Worm (Caenorhabditis elegans): Measurements from ENCODE around the gene chtl-1.

DNA sequence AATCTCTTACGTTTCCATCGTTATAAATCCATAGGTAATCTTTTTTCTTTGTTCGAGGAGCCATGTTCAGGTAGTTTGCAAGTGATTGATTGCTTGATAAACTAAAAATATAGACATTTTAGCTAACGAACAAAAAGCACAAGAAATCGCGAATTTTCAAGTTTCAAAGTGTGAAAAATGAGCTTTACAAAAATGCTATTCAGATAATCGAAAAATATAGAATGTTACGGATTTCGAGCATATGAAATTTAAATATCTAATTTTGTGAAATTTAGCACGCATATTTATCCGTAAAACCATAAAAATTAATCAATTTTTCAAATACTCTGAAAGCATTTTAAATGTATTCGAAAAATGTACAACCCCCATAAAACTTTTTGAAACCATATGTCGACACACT is 28.8 kb downstream of the chtl-1 start, which contains the start of gene C26B9.6:
- no peak for TF ChIP-seq mdt-29 (GFP tag; IDR thresholded peaks at IDR 0.05)
- TF ChIP-seq spr-1 (tag; optimal IDR thresholded peaks at IDR 0.05), result no peak
- no peak for TF ChIP-seq ces-1 (GFP tag; optimal IDR thresholded peaks at IDR 0.05)
- TF ChIP-seq ztf-11 (tag; optimal IDR thresholded peaks at IDR 0.05), result no peak
- no peak for TF ChIP-seq unc-130 (GFP tag; optimal IDR thresholded peaks at IDR 0.05)
- no peak for TF ChIP-seq ceh-62 (tag; optimal IDR thresholded peaks at IDR 0.05)
- no peak for TF ChIP-seq T26A8.4 (GFP tag; IDR thresholded peaks at IDR 0.05)
- TF ChIP-seq tag-97 (GFP tag; IDR thresholded peaks at IDR 0.05), result no peak
- TF ChIP-seq nhr-237 (tag; optimal IDR thresholded peaks at IDR 0.05), result no peak
- TF ChIP-seq unc-62 (GFP tag; optimal IDR thresholded peaks at IDR 0.05 in 1 of 2), result no peak
- TF ChIP-seq unc-62 (tag; optimal IDR thresholded peaks at IDR 0.05), result no peak
- no peak for TF ChIP-seq nhr-28 (tag; optimal IDR thresholded peaks at IDR 0.05)
- TF ChIP-seq aly-2 (tag; optimal IDR thresholded peaks at IDR 0.05), result no peak
- TF ChIP-seq nhr-11 (tag; optimal IDR thresholded peaks at IDR 0.05), result no peak
